Fruit fly (Drosophila melanogaster): ENCODE data around the gene CG3552.

CG3552 gene

dm6 chr3L:9461670-9462246, 5.6 kb downstream of the CG3552 start (continued):
- TF ChIP-seq z (GFP tag; IDR thresholded peaks at IDR 0.05) (no peak), Tbp (GFP tag; optimal IDR thresholded peaks at IDR 0.05) (no peak), CG14441 (GFP tag; IDR thresholded peaks at IDR 0.05) (peak; percentile 48; the same call in 1 of the 2 replicates), CG3995 (GFP tag; optimal IDR thresholded peaks at IDR 0.05) (no peak), pzg (GFP tag; optimal IDR thresholded peaks at IDR 0.05) (no peak), Sox102F (GFP tag; optimal IDR thresholded peaks at IDR 0.05) (peak; percentile 54), CG3163 (GFP tag; optimal IDR thresholded peaks at IDR 0.05) (no peak), sna (GFP tag; IDR thresholded peaks at IDR 0.05; ENCODE audit: partially characterized antibody) (no peak), fu2 (GFP tag; optimal IDR thresholded peaks at IDR 0.05) (no peak), CG6254 (GFP tag; optimal IDR thresholded peaks at IDR 0.05) (no peak), CG4820 (GFP tag; optimal IDR thresholded peaks at IDR 0.05) (no peak), CG11723 (GFP tag; optimal IDR thresholded peaks at IDR 0.05) (no peak), D (optimal IDR thresholded peaks at IDR 0.05) (peak; percentile 58), D (GFP tag; optimal IDR thresholded peaks at IDR 0.05) (no peak), so (GFP tag; IDR thresholded peaks at IDR 0.05) (peak; percentile 63; the same call in 2 of the 3 replicates), nau (GFP tag; optimal IDR thresholded peaks at IDR 0.05) (no peak), dan (GFP tag; IDR thresholded peaks at IDR 0.05) (no peak), CG13287 (GFP tag; IDR thresholded peaks at IDR 0.05; ENCODE audit: partially characterized antibody) (no peak), CG10366 (GFP tag; IDR thresholded peaks at IDR 0.05) (peak; percentile 44; the same call in 1 of the 2 replicates), CG2889 (GFP tag; IDR thresholded peaks at IDR 0.05) (peak; percentile 45; the same call in 1 of the 3 replicates), HLHmδ (GFP tag; optimal IDR thresholded peaks at IDR 0.05) (peak; percentile 32), lola (GFP tag; optimal IDR thresholded peaks at IDR 0.05) (no peak), jumu (GFP tag; optimal IDR thresholded peaks at IDR 0.05) (peak; percentile 58), Ada2b (GFP tag; IDR thresholded peaks at IDR 0.05) (peak; percentile 58; the same call in 1 of the 2 replicates), CG3407 (GFP tag; optimal IDR thresholded peaks at IDR 0.05) (no peak), az2 (GFP tag; optimal IDR thresholded peaks at IDR 0.05) (no peak), prd (optimal IDR thresholded peaks at IDR 0.05) (no peak), prd (GFP tag; IDR thresholded peaks at IDR 0.05) (peak; percentile 59), CG11085 (GFP tag; IDR thresholded peaks at IDR 0.05) (no peak), fd64A (GFP tag; optimal IDR thresholded peaks at IDR 0.05) (no peak), CG42726 (GFP tag; IDR thresholded peaks at IDR 0.05; ENCODE audit: partially characterized antibody) (no peak), vvl (GFP tag; IDR thresholded peaks at IDR 0.05) (no peak; the same call in 1 of the 2 replicates), CG10431 (GFP tag; optimal IDR thresholded peaks at IDR 0.05) (no peak)

- TF ChIP-seq CG4617 (GFP tag; optimal IDR thresholded peaks at IDR 0.05; ENCODE audit: borderline replicate concordance) = peak; percentile 0
- TF ChIP-seq ase (GFP tag; IDR thresholded peaks at IDR 0.05) = no peak
- TF ChIP-seq abd-A (tag; optimal IDR thresholded peaks at IDR 0.05) = peak; percentile 32
- TF ChIP-seq CG43689 (GFP tag; IDR thresholded peaks at IDR 0.05) = no peak
- no peak for TF ChIP-seq nerfin-2 (GFP tag; IDR thresholded peaks at IDR 0.05; ENCODE audit: partially characterized antibody)
- peak; percentile 93 for TF ChIP-seq Asciz (GFP tag; optimal IDR thresholded peaks at IDR 0.05)
- peak in 1 of 2 experiments; percentile 92 for TF ChIP-seq Eip74EF (GFP tag; optimal IDR thresholded peaks at IDR 0.05)
- TF ChIP-seq CG13424 (tag; optimal IDR thresholded peaks at IDR 0.05) = peak; percentile 93
- TF ChIP-seq Xrp1 (GFP tag; IDR thresholded peaks at IDR 0.05) = peak; percentile 89
- no peak for TF ChIP-seq Elba2 (GFP tag; optimal IDR thresholded peaks at IDR 0.05)
- TF ChIP-seq wor (GFP tag; IDR thresholded peaks at IDR 0.05) = peak; percentile 65
- peak; percentile 75 for TF ChIP-seq CG8290 (GFP tag; optimal IDR thresholded peaks at IDR 0.05)
- peak; percentile 54 to 77 for TF ChIP-seq CG8290 (tag; optimal IDR thresholded peaks at IDR 0.05)
- peak; percentile 84 for TF ChIP-seq CG18619 (GFP tag; optimal IDR thresholded peaks at IDR 0.05)
- no peak for TF ChIP-seq CG16813 (GFP tag; IDR thresholded peaks at IDR 0.05; ENCODE audit: partially characterized antibody)
- peak; percentile 86 for TF ChIP-seq Six4 (GFP tag; optimal IDR thresholded peaks at IDR 0.05)
- TF ChIP-seq CG13296 (GFP tag; optimal IDR thresholded peaks at IDR 0.05) = peak; percentile 93
- TF ChIP-seq CG4730 (GFP tag; IDR thresholded peaks at IDR 0.05) = peak; percentile 45; the same call in 1 of the 2 replicates
- no peak for TF ChIP-seq Taf1 (GFP tag; IDR thresholded peaks at IDR 0.05)
These were observed 6.2 kb downstream of the CG3552 start for dm6 chr3L:9462247-9462769.

Data from whole organism, embryonic.